Worm (Caenorhabditis elegans) whole organism, mixed stage, embryonic: Measurements from ENCODE around the gene T22F3.7.
A peak's percentile ranks its signal among the peaks of the same experiment; 100 is the strongest.
"Not testable (repeated sequence)": the region's sequence is repeated elsewhere in the genome, so short reads cannot be mapped to it uniquely, and the experiment has no call there.

Source experiments
- M03D4.4 ChIP-seq: sonication (generic microtip); optimal IDR thresholded peaks from 2 replicates; lab custom pipeline; 2017; ENCODE audit warnings: mild to moderate bottlenecking, missing genetic modification characterization, missing compliant biosample characterization
- bed-3 ChIP-seq: fragments of 200-800 bp; sonication (Bioruptor generic); optimal IDR thresholded peaks from 3 replicates; lab custom pipeline; 2018; ENCODE audit warnings: mild to moderate bottlenecking, missing genetic modification characterization, moderate library complexity, missing compliant biosample characterization
- blmp-1 ChIP-seq: fragments of 150-350 bp; optimal IDR thresholded peaks from 2 replicates; lab custom pipeline; 2014; ENCODE audit warnings: missing biosample characterization, missing genetic modification characterization
- ceh-39 ChIP-seq: fragments of 150-350 bp; optimal IDR thresholded peaks from 2 replicates; lab custom pipeline; 2014; ENCODE audit warnings: missing biosample characterization, missing genetic modification characterization
- ceh-43 ChIP-seq: fragments of 200-800 bp; sonication (Bioruptor generic); optimal IDR thresholded peaks from 2 replicates; lab custom pipeline; 2018; ENCODE audit warnings: mild to moderate bottlenecking, missing genetic modification characterization, moderate library complexity, missing compliant biosample characterization
- ceh-83 ChIP-seq: fragments of 200-800 bp; sonication (Bioruptor generic); optimal IDR thresholded peaks from 2 replicates; lab custom pipeline; 2018; ENCODE audit warnings: mild to moderate bottlenecking, missing genetic modification characterization, missing compliant biosample characterization
- ces-1 ChIP-seq: fragments of 150-350 bp; optimal IDR thresholded peaks from 2 replicates; lab custom pipeline; 2014; ENCODE audit warnings: missing biosample characterization, missing genetic modification reagents, missing genetic modification characterization
- cnd-1 ChIP-seq: fragments of 200-800 bp; sonication (Bioruptor generic); optimal IDR thresholded peaks from 2 replicates; lab custom pipeline; 2018; ENCODE audit warnings: mild to moderate bottlenecking, missing genetic modification characterization, missing compliant biosample characterization
- drap-1 ChIP-seq: fragments of 200-800 bp; sonication (Bioruptor generic); optimal IDR thresholded peaks from 3 replicates; lab custom pipeline; 2018; ENCODE audit warnings: mild to moderate bottlenecking, missing genetic modification characterization, missing compliant biosample characterization
- elt-1 ChIP-seq: sonication (generic microtip); optimal IDR thresholded peaks from 2 replicates; lab custom pipeline; 2017; ENCODE audit warnings: missing genetic modification characterization, mild to moderate bottlenecking, missing compliant biosample characterization, antibody characterized with exemption, moderate library complexity, borderline replicate concordance; ENCODE audit not compliant: insufficient read depth
- elt-3 ChIP-seq: fragments of 150-350 bp; optimal IDR thresholded peaks from 2 replicates; lab custom pipeline; 2014; ENCODE audit warnings: missing biosample characterization, missing genetic modification characterization
- flh-1 ChIP-seq: fragments of 200-800 bp; sonication (Bioruptor generic); optimal IDR thresholded peaks from 2 replicates; lab custom pipeline; 2018; ENCODE audit warnings: mild to moderate bottlenecking, missing genetic modification characterization, moderate library complexity, missing compliant biosample characterization
- ham-2 ChIP-seq: fragments of 200-800 bp; sonication (Bioruptor generic); optimal IDR thresholded peaks from 2 replicates; lab custom pipeline; 2018; ENCODE audit warnings: mild to moderate bottlenecking, missing genetic modification characterization, missing compliant biosample characterization
- hlh-1 ChIP-seq: fragments of 150-350 bp; optimal IDR thresholded peaks from 2 replicates; lab custom pipeline; 2014; ENCODE audit warnings: missing biosample characterization, missing genetic modification reagents, missing genetic modification characterization
- lin-13 ChIP-seq: fragments of 150-350 bp; optimal IDR thresholded peaks from 2 replicates; lab custom pipeline; 2014; ENCODE audit warnings: missing biosample characterization, missing genetic modification characterization
- lin-32 ChIP-seq: fragments of 200-800 bp; sonication (Bioruptor generic); optimal IDR thresholded peaks from 2 replicates; lab custom pipeline; 2018; ENCODE audit warnings: mild to moderate bottlenecking, missing genetic modification characterization, missing compliant biosample characterization
- lsy-2 ChIP-seq: fragments of 150-350 bp; optimal IDR thresholded peaks from 2 replicates; lab custom pipeline; 2014; ENCODE audit warnings: missing biosample characterization, missing genetic modification characterization
- mab-5 ChIP-seq: fragments of 150-350 bp; optimal IDR thresholded peaks from 2 replicates; lab custom pipeline; 2014; ENCODE audit warnings: missing biosample characterization, missing genetic modification characterization
- mep-1 ChIP-seq: fragments of 150-350 bp; optimal IDR thresholded peaks from 2 replicates; lab custom pipeline; 2017; ENCODE audit warnings: missing biosample characterization, missing genetic modification reagents, missing genetic modification characterization, inconsistent platforms
- mls-2 ChIP-seq: sonication (generic microtip); optimal IDR thresholded peaks from 2 replicates; lab custom pipeline; 2016; ENCODE audit warnings: mild to moderate bottlenecking, missing genetic modification characterization, moderate library complexity, missing compliant biosample characterization
- nhr-12 ChIP-seq: fragments of 150-350 bp; optimal IDR thresholded peaks from 2 replicates; lab custom pipeline; 2014; ENCODE audit warnings: missing biosample characterization, missing genetic modification characterization
- nhr-2 ChIP-seq: fragments of 150-350 bp; optimal IDR thresholded peaks from 2 replicates; lab custom pipeline; 2014; ENCODE audit warnings: missing biosample characterization, missing genetic modification characterization
- nhr-237 ChIP-seq: fragments of 150-350 bp; optimal IDR thresholded peaks from 2 replicates; lab custom pipeline; 2014; ENCODE audit warnings: missing biosample characterization, missing genetic modification characterization
- nhr-28 ChIP-seq: fragments of 150-350 bp; optimal IDR thresholded peaks from 2 replicates; lab custom pipeline; 2014; ENCODE audit warnings: missing biosample characterization, missing genetic modification characterization
- nhr-76 ChIP-seq: sonication (generic microtip); optimal IDR thresholded peaks from 2 replicates; lab custom pipeline; 2017; ENCODE audit warnings: missing biosample characterization, missing genetic modification characterization
- sem-2 ChIP-seq: fragments of 200-800 bp; sonication (Bioruptor generic); optimal IDR thresholded peaks from 2 replicates; lab custom pipeline; 2018; ENCODE audit warnings: mild to moderate bottlenecking, missing genetic modification characterization, missing compliant biosample characterization
- snpc-4 ChIP-seq: fragments of 150-350 bp; optimal IDR thresholded peaks from 2 replicates; lab custom pipeline; 2014; ENCODE audit warnings: missing biosample characterization, missing genetic modification characterization
- sptf-1 ChIP-seq: sonication (generic microtip); optimal IDR thresholded peaks from 2 replicates; lab custom pipeline; 2017; ENCODE audit warnings: mild to moderate bottlenecking, missing genetic modification characterization, moderate library complexity, missing compliant biosample characterization
- tbx-8 ChIP-seq: fragments of 200-800 bp; sonication (Bioruptor generic); optimal IDR thresholded peaks from 2 replicates; lab custom pipeline; 2018; ENCODE audit warnings: mild to moderate bottlenecking, missing genetic modification characterization, moderate library complexity, missing compliant biosample characterization
- unc-120 ChIP-seq: sonication (generic microtip); optimal IDR thresholded peaks from 2 replicates; lab custom pipeline; 2017; ENCODE audit warnings: missing genetic modification characterization, missing compliant biosample characterization; ENCODE audit not compliant: poor library complexity, severe bottlenecking
- unc-39 ChIP-seq: fragments of 150-350 bp; optimal IDR thresholded peaks from 2 replicates; lab custom pipeline; 2014; ENCODE audit warnings: missing biosample characterization, missing genetic modification characterization
- unc-62 ChIP-seq: fragments of 150-350 bp; optimal IDR thresholded peaks from 2 replicates; lab custom pipeline; 2014; ENCODE audit warnings: missing biosample characterization, missing genetic modification reagents, missing genetic modification characterization
- zip-8 ChIP-seq: fragments of 150-350 bp; optimal IDR thresholded peaks from 2 replicates; lab custom pipeline; 2014; ENCODE audit warnings: missing biosample characterization, missing genetic modification characterization

The T22F3.7 gene

DNA sequence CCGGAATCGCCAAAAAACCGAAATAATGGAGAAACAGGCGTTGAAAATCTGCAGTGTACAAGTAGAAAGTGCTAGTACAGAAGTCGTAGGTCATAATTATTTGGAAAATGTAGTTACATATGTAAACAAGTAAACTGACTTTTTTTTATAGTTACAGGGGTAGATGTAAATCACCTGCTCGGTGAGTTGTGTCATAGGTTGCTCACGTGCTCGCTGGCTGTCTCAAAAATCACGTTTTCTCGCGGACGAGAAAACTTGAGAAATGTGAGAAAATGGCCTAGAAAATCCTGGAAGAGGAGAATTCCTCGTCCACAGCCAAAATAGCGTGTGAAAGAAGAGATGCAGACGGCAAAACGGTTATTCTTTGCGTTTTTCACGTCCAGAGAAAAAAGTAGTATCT lies 3.4 kb downstream of the T22F3.7 start, which contains the start of gene srh-212:
Gene srh-212 (minus strand): TSS at position 101 of the 400 bp plus-strand sequence.
- TF ChIP-seq mab-5; unc-120 (tag; lab: Kevin White, UChicago); hlh-1 (tag; lab: Kevin White, UChicago): not testable (repeated sequence)
- TF ChIP-seq, all 35 proteins: peak for 0; not testable (repeated sequence) for 35

DNA sequence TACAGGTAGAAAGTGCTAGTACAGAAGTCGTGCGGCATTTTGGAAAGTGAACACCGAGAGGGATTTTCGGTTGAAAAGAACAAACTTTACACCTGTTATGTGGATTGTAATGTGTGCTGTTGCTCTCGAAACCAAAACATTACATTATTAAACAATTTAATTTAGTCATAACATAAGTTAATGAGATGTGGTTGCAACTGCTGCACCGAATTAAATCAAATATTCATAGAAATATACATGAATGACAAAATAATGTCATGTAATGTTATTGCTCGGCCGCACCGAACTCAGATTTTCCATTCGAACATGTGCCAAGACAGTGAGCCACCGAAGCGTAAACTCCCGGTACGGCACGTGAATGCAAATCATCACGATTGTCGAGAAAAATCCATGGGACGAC lies 5.5 kb downstream of the T22F3.7 start, which contains the start of gene srh-213:
Gene srh-213 (minus strand): TSS at position 101 of the 400 bp plus-strand sequence.
- no peak for TF ChIP-seq ceh-39 (tag; lab: Kevin White, UChicago)
- TF ChIP-seq nhr-2 (tag; lab: Kevin White, UChicago), result no peak
- no peak for TF ChIP-seq mep-1 (tag; lab: Kevin White, UChicago)
- no peak for TF ChIP-seq mls-2 (tag; lab: Kevin White, UChicago)
- TF ChIP-seq blmp-1, result no peak
- TF ChIP-seq unc-120 (tag; lab: Kevin White, UChicago), result no peak
- TF ChIP-seq hlh-1 (tag; lab: Kevin White, UChicago), result no peak
- TF ChIP-seq lin-32 (GFP tag; lab: Kevin White, UChicago), result no peak
- TF ChIP-seq bed-3 (GFP tag; lab: Kevin White, UChicago), result no peak
- no peak for TF ChIP-seq nhr-237 (tag; lab: Kevin White, UChicago)
- TF ChIP-seq nhr-76 (tag; lab: Kevin White, UChicago), result no peak
- TF ChIP-seq lin-13 (tag; lab: Kevin White, UChicago), result no peak
- no peak for TF ChIP-seq flh-1 (GFP tag; lab: Kevin White, UChicago)
- TF ChIP-seq snpc-4 (tag; lab: Kevin White, UChicago), result no peak
- TF ChIP-seq cnd-1 (tag; lab: Kevin White, UChicago), result no peak
- no peak for TF ChIP-seq drap-1 (GFP tag; lab: Kevin White, UChicago)
- no peak for TF ChIP-seq lsy-2 (tag; lab: Kevin White, UChicago)
- no peak for TF ChIP-seq unc-62 (GFP tag; lab: Kevin White, UChicago)
- no peak for TF ChIP-seq M03D4.4 (tag; lab: Kevin White, UChicago)

DNA sequence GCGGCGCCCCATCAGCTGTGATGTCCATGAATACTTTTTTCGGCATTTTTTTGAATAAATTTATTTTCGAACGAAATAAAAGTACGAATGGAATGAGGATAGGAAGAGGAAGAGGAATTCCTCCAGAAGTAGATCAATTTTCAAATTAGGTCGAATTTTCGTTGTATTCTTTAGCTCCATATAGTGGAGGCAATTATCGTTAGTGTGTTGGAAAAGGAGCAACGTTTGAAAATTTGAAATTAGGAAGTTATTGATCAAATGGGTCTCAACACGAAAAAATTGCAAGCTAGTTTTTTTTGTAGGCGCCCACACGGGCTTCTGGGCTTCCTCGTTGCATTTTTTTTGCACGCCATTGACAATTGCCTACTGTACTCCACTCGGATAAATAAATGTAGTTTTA lies 8.4 kb downstream of the T22F3.7 start, which contains the start of gene T22F3.12:
Gene T22F3.12 (minus strand): TSS at position 101 of the 400 bp plus-strand sequence.
- no peak for TF ChIP-seq elt-3
- TF ChIP-seq elt-1 (tag; lab: Kevin White, UChicago), result no peak
- no peak for TF ChIP-seq ham-2
- no peak for TF ChIP-seq unc-120 (tag; lab: Kevin White, UChicago)
- TF ChIP-seq nhr-12, result no peak
- no peak for TF ChIP-seq mep-1 (tag; lab: Kevin White, UChicago)
- TF ChIP-seq mls-2 (tag; lab: Kevin White, UChicago), result no peak
- TF ChIP-seq nhr-28 (tag; lab: Kevin White, UChicago), result no peak
- TF ChIP-seq, all 35 proteins: peak for 0

DNA sequence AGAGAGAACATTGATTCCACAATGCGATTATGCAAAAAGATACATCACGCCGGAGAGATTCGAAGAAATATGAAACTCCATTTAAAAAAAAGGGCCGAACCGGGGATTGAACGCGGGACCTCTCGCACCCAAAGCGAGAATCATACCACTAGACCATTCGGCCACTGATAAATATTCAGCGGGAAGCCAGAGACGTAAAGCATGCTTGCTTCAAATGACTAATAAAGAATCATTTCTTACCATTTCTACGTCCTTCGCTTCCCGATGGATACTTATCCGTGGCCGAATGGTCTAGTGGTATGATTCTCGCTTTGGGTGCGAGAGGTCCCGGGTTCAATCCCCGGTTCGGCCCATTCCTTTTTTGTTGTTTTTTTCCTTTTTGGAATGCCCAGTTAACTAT lies 12.2 kb downstream of the T22F3.7 start:
- TF ChIP-seq tbx-8, result no peak
- no peak for TF ChIP-seq unc-62 (GFP tag; lab: Kevin White, UChicago)
- TF ChIP-seq elt-3, result no peak
- TF ChIP-seq mep-1 (tag; lab: Kevin White, UChicago), result no peak
- TF ChIP-seq blmp-1, result no peak
- no peak for TF ChIP-seq zip-8 (tag; lab: Kevin White, UChicago)
- TF ChIP-seq lsy-2 (tag; lab: Kevin White, UChicago), result no peak
- TF ChIP-seq nhr-237 (tag; lab: Kevin White, UChicago), result no peak
- TF ChIP-seq lin-13 (tag; lab: Kevin White, UChicago), result no peak
- TF ChIP-seq ces-1 (GFP tag; lab: Kevin White, UChicago), result no peak
- no peak for TF ChIP-seq nhr-2 (tag; lab: Kevin White, UChicago)
- no peak for TF ChIP-seq cnd-1 (tag; lab: Kevin White, UChicago)
- TF ChIP-seq ceh-39 (tag; lab: Kevin White, UChicago), result no peak
- TF ChIP-seq unc-39 (tag; lab: Kevin White, UChicago), result no peak
- TF ChIP-seq M03D4.4 (tag; lab: Kevin White, UChicago), result no peak
- no peak for TF ChIP-seq drap-1 (GFP tag; lab: Kevin White, UChicago)
- TF ChIP-seq flh-1 (GFP tag; lab: Kevin White, UChicago), result no peak
- no peak for TF ChIP-seq lin-32 (GFP tag; lab: Kevin White, UChicago)
- no peak for TF ChIP-seq elt-1 (tag; lab: Kevin White, UChicago)
- TF ChIP-seq, all 35 proteins: peak for 0

DNA sequence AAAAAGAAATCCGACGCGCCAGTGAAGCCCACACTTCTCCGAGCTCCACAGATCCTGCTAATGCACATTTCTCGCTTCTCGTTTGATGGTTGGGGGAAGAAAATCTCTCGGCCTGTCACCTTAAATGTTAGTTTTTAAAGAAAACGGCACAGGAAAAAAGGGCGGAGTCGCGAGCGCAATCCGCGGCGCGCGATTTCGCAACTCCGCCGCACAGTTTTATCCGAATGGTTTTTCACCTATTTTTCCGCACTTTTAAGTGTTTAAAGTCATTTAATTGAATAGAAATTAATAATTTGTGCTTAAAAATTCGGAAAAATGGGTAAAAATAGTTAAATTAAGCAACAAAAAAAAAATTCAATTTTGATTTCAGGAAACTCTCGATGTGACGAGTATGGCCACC lies 12.8 kb downstream of the T22F3.7 start:
- no peak for TF ChIP-seq lin-13 (tag; lab: Kevin White, UChicago)
- TF ChIP-seq sptf-1 (tag; lab: Kevin White, UChicago), result peak; percentile 86
- TF ChIP-seq M03D4.4 (tag; lab: Kevin White, UChicago), result peak; percentile 80
- TF ChIP-seq nhr-237 (tag; lab: Kevin White, UChicago), result no peak
- TF ChIP-seq bed-3 (GFP tag; lab: Kevin White, UChicago), result peak; percentile 40
- peak; percentile 1 for TF ChIP-seq tbx-8
- peak; percentile 69 for TF ChIP-seq ceh-83 (GFP tag; lab: Kevin White, UChicago)
- peak; percentile 31 for TF ChIP-seq cnd-1 (tag; lab: Kevin White, UChicago)
- TF ChIP-seq snpc-4 (tag; lab: Kevin White, UChicago), result no peak
- peak; percentile 27 for TF ChIP-seq hlh-1 (tag; lab: Kevin White, UChicago)
- no peak for TF ChIP-seq ceh-39 (tag; lab: Kevin White, UChicago)
- TF ChIP-seq unc-120 (tag; lab: Kevin White, UChicago), result peak; percentile 28
- peak; percentile 74 for TF ChIP-seq mls-2 (tag; lab: Kevin White, UChicago)
- TF ChIP-seq ceh-43 (GFP tag; lab: Kevin White, UChicago), result peak; percentile 82
- TF ChIP-seq ces-1 (GFP tag; lab: Kevin White, UChicago), result no peak
- no peak for TF ChIP-seq lin-32 (GFP tag; lab: Kevin White, UChicago)
- peak; percentile 42 for TF ChIP-seq drap-1 (GFP tag; lab: Kevin White, UChicago)
- peak; percentile 28 for TF ChIP-seq sem-2
- peak; percentile 33 for TF ChIP-seq flh-1 (GFP tag; lab: Kevin White, UChicago)
